Fruit fly (Drosophila melanogaster) whole organism, embryonic: Measurements from ENCODE around the gene Traf4.

ENCODE experiments used
- CG1603 ChIP-seq: fragments of 200-800 bp; sonication (Bioruptor generic); optimal IDR thresholded peaks from 2 replicates; lab custom pipeline; 2019; ENCODE audit warnings: missing biosample characterization, mild to moderate bottlenecking, missing genetic modification characterization, moderate library complexity
- CG30020 ChIP-seq: fragments of 200-800 bp; optimal IDR thresholded peaks from 2 replicates; lab custom pipeline; 2019; ENCODE audit warnings: missing biosample characterization, mild to moderate bottlenecking, missing genetic modification characterization, moderate library complexity
- Hmx ChIP-seq: fragments of 200-800 bp; sonication (Bioruptor generic); optimal IDR thresholded peaks from 2 replicates; lab custom pipeline; 2016; ENCODE audit warnings: missing biosample characterization, missing genetic modification characterization
- Lpt ChIP-seq: fragments of >200 bp; optimal IDR thresholded peaks from 2 replicates; lab custom pipeline; 2018; ENCODE audit warnings: missing biosample characterization, missing genetic modification characterization
- cad ChIP-seq: fragments of >200 bp; optimal IDR thresholded peaks from 2 replicates; lab custom pipeline; 2017; ENCODE audit warnings: missing biosample characterization, missing genetic modification characterization

DNA sequence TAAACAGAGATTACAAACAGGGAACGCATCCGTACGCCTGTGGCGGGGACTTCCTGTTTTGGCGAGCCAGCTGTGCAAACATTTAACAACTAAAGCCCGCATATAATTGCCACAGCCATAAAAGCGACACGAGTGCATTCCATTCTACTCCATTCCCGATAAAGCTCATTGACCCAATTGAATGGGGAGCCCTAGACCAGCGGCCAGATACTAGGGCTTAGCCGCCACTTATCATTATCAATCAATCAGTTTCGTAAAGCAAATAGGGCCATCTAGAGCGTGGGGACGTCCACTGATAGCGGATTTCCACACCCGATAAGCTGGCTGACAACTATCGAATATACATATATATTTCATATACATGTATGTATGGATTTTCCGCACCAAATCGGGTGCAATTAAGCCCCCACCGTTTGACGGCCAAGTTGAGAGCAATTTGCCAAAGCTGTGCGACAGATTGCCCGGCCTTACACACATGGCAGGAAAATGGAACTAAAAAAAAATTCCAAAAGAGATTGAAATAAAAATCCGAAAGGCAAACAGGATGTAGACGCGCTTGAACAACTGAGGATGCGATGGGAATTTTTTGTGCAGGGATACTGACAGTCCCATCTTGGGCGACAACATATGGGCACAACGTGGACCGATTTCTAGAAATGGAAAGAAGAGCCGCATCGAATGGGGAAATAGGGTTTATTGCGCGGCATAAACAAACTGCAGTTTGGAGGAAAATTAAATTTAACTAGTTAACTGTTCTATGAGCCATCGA, 11.3 kb downstream of the Traf4 start:
- TF ChIP-seq Lpt (GFP tag; lab: Kevin White, UChicago) = no peak
- no peak for TF ChIP-seq cad (GFP tag; lab: Kevin White, UChicago)
- TF ChIP-seq CG30020 (tag; lab: Kevin White, UChicago) = no peak
- no peak for TF ChIP-seq CG1603 (tag; lab: Kevin White, UChicago)
- TF ChIP-seq Hmx = no peak
